Worm (Caenorhabditis elegans) whole organism, L4 larva: Measurements from ENCODE around the gene R12B2.3.

Experiments
- ces-1 ChIP-seq: fragments of 150-350 bp; sonication (generic microtip); optimal IDR thresholded peaks from 4 replicates; lab custom pipeline; 2014; ENCODE audit warnings: missing biosample characterization, missing genetic modification reagents, missing genetic modification characterization
- daf-19 ChIP-seq: fragments of 200-800 bp; sonication (Bioruptor generic); conservative IDR thresholded peaks from 2 replicates; pipeline ENCODE4 v1.3.6; 2022; ENCODE audit warnings: missing genetic modification characterization, missing compliant biosample characterization
- hif-1 ChIP-seq, 2 experiments: sonication (generic microtip); optimal IDR thresholded peaks; 2 replicates each; lab custom pipeline; 2016 to 2017; ENCODE audit warnings: missing compliant biosample characterization in 2 of 2, missing genetic modification characterization in 2 of 2, missing genetic modification reagents in 2 of 2, missing genotype in 2 of 2, mild to moderate bottlenecking in 1 of 2
- jun-1 ChIP-seq: fragments of 150-350 bp; optimal IDR thresholded peaks from 2 replicates; lab custom pipeline; 2014; ENCODE audit warnings: missing biosample characterization, missing genetic modification reagents, missing genetic modification characterization
- lir-3 ChIP-seq: sonication (generic microtip); optimal IDR thresholded peaks from 2 replicates; lab custom pipeline; 2016; ENCODE audit warnings: mild to moderate bottlenecking, missing genetic modification characterization, missing compliant biosample characterization
- mdl-1 ChIP-seq, 2 experiments: fragments of 150-350 bp in 1 of 2; sonication (generic microtip) in 1 of 2; optimal IDR thresholded peaks; 2 replicates each; lab custom pipeline; 2014 to 2017; ENCODE audit warnings: missing biosample characterization in 2 of 2, missing genetic modification characterization in 2 of 2
- mes-2 ChIP-seq: sonication (generic microtip); optimal IDR thresholded peaks from 2 replicates; lab custom pipeline; 2016; ENCODE audit warnings: missing genotype, mild to moderate bottlenecking, missing genetic modification characterization, missing compliant biosample characterization; ENCODE audit not compliant: poor library complexity, severe bottlenecking
- nhr-48 ChIP-seq: sonication (generic microtip); optimal IDR thresholded peaks from 2 replicates; lab custom pipeline; 2016; ENCODE audit warnings: mild to moderate bottlenecking, missing genetic modification characterization, missing compliant biosample characterization
- nhr-6 ChIP-seq: fragments of 150-350 bp; optimal IDR thresholded peaks from 2 replicates; lab custom pipeline; 2014; ENCODE audit warnings: missing biosample characterization, missing genetic modification characterization
- pqm-1 ChIP-seq: sonication (generic microtip); optimal IDR thresholded peaks from 2 replicates; lab custom pipeline; 2017; ENCODE audit warnings: missing biosample characterization, missing genetic modification characterization
- skn-1 ChIP-seq: fragments of 150-350 bp; optimal IDR thresholded peaks from 2 replicates; lab custom pipeline; 2014; ENCODE audit warnings: missing biosample characterization, missing genetic modification characterization
- unc-62 ChIP-seq, 3 experiments: fragments of 150-350 bp in 1 of 3; sonication (generic microtip); optimal IDR thresholded peaks in 2 of 3; peaks in 1 of 3; 1 replicate in 1 of 3; 2 replicates in 2 of 3; lab custom pipeline; 2014 to 2017; ENCODE audit warnings: missing biosample characterization in 3 of 3, missing genetic modification characterization in 3 of 3, missing genetic modification reagents in 3 of 3, missing genotype in 1 of 3

DNA sequence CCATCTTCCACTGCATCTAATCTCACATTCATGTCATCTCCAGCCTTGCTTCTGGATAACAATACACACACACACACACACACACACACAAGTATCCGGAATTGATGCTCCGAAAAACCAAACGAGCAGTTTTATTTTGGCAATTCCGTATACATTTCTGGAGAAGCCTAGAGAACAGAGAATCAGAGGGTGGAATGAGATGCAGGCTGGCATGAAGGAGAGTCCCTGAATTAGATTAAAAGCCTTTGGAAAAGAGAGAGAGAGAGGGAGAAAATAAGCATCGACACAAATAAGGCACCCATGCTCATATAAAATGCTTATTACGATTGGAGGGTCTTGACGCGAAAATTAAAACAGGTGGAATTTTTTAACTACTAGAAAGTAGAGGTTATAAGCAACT, 44.7 kb upstream of the R12B2.3 start:
- TF ChIP-seq mdl-1 (tag; optimal IDR thresholded peaks at IDR 0.05; lab: Kevin White, UChicago) = no peak
- no peak for TF ChIP-seq jun-1 (tag; lab: Kevin White, UChicago)
- no peak for TF ChIP-seq ces-1 (GFP tag; lab: Kevin White, UChicago)
- peak in 1 of 2 experiments; percentile 1 for TF ChIP-seq unc-62 (GFP tag; optimal IDR thresholded peaks at IDR 0.05 in 1 of 2; lab: Kevin White, UChicago)
- TF ChIP-seq unc-62 (tag; optimal IDR thresholded peaks at IDR 0.05; lab: Kevin White, UChicago) = no peak
- TF ChIP-seq lir-3 = no peak
- no peak for TF ChIP-seq skn-1 (tag; lab: Kevin White, UChicago)
- TF ChIP-seq nhr-6 (tag; lab: Kevin White, UChicago) = no peak
- no peak for TF ChIP-seq hif-1 (tag; optimal IDR thresholded peaks at IDR 0.05; lab: Kevin White, UChicago)
- no peak for TF ChIP-seq mes-2 (tag; lab: Kevin White, UChicago)
- TF ChIP-seq nhr-48 (tag; lab: Kevin White, UChicago) = no peak
- no peak for TF ChIP-seq pqm-1
- TF ChIP-seq daf-19 (GFP tag; lab: Robert Waterston, UW) = no peak
